Fruit fly (Drosophila melanogaster): ENCODE data around the gene CG3808.

The CG3808 gene

dm6 chr3L:19019308-19019749, 18.9 kb upstream of the CG3808 start (continued):
- TF ChIP-seq dpn (GFP tag; optimal IDR thresholded peaks at IDR 0.05) (no peak), CHES-1-like (GFP tag; optimal IDR thresholded peaks at IDR 0.05) (no peak), CG6689 (GFP tag; IDR thresholded peaks at IDR 0.05) (no peak), CG11093 (GFP tag; IDR thresholded peaks at IDR 0.05) (no peak), grn (GFP tag; optimal IDR thresholded peaks at IDR 0.05) (peak; percentile 10), schlank (tag; optimal IDR thresholded peaks at IDR 0.05) (no peak), Med (GFP tag) (peak; percentile 62), croc (GFP tag; conservative IDR thresholded peaks at IDR 0.05) (no peak), D (optimal IDR thresholded peaks at IDR 0.05) (no peak), D (GFP tag; optimal IDR thresholded peaks at IDR 0.05) (no peak), twi (tag; optimal IDR thresholded peaks at IDR 0.05) (no peak), CG11456 (GFP tag; IDR thresholded peaks at IDR 0.05) (0 out of 3 replicates have a peak, but pooled peaks have one; percentile 52), pb (GFP tag; optimal IDR thresholded peaks at IDR 0.05) (no peak), Dek (tag; optimal IDR thresholded peaks at IDR 0.05) (no peak), Camta (GFP tag; optimal IDR thresholded peaks at IDR 0.05) (no peak), mirr (GFP tag; optimal IDR thresholded peaks at IDR 0.05) (peak; percentile 52), CG14710 (tag; optimal IDR thresholded peaks at IDR 0.05) (no peak), Elba2 (GFP tag; optimal IDR thresholded peaks at IDR 0.05) (no peak), gcm2 (GFP tag; optimal IDR thresholded peaks at IDR 0.05) (no peak), Doc2 (GFP tag; IDR thresholded peaks at IDR 0.05) (no peak), aop (GFP tag; IDR thresholded peaks at IDR 0.05) (no peak), dati (GFP tag; IDR thresholded peaks at IDR 0.05) (no peak), CG14667 (GFP tag; IDR thresholded peaks at IDR 0.05) (no peak), dan (GFP tag; IDR thresholded peaks at IDR 0.05) (no peak), CG16815 (GFP tag; optimal IDR thresholded peaks at IDR 0.05) (no peak), crp (GFP tag; optimal IDR thresholded peaks at IDR 0.05) (no peak), CG7271 (tag; optimal IDR thresholded peaks at IDR 0.05) (no peak), ro (GFP tag; IDR thresholded peaks at IDR 0.05) (no peak), sr (GFP tag; IDR thresholded peaks at IDR 0.05) (0 out of 3 replicates have a peak, but pooled peaks have one; percentile 28), sens-2 (GFP tag; IDR thresholded peaks at IDR 0.05) (no peak), Doc3 (GFP tag; IDR thresholded peaks at IDR 0.05; ENCODE audit: partially characterized antibody) (no peak), Hr51 (GFP tag; optimal IDR thresholded peaks at IDR 0.05) (no peak), wdn (GFP tag; IDR thresholded peaks at IDR 0.05) (no peak), Xbp1 (GFP tag; optimal IDR thresholded peaks at IDR 0.05) (no peak), CG17328 (GFP tag; IDR thresholded peaks at IDR 0.05) (no peak), sc (optimal IDR thresholded peaks at IDR 0.05) (no peak), sc (GFP tag; optimal IDR thresholded peaks at IDR 0.05) (no peak), CG15514 (GFP tag; optimal IDR thresholded peaks at IDR 0.05) (no peak), CG11695 (GFP tag; IDR thresholded peaks at IDR 0.05) (no peak), CG8944 (GFP tag; optimal IDR thresholded peaks at IDR 0.05) (no peak), pita (GFP tag; optimal IDR thresholded peaks at IDR 0.05) (no peak), abd-A (tag; optimal IDR thresholded peaks at IDR 0.05) (peak; percentile 94), inv (GFP tag; IDR thresholded peaks at IDR 0.05; ENCODE audit: partially characterized antibody) (no peak), CG17568 (GFP tag; optimal IDR thresholded peaks at IDR 0.05) (no peak), HLHmδ (GFP tag; optimal IDR thresholded peaks at IDR 0.05) (no peak), row (GFP tag; IDR thresholded peaks at IDR 0.05) (no peak), pum (GFP tag; optimal IDR thresholded peaks at IDR 0.05) (no peak), Dbx (GFP tag; IDR thresholded peaks at IDR 0.05) (0 out of 3 replicates have a peak, but pooled peaks have one; percentile 25), br (optimal IDR thresholded peaks at IDR 0.05) (no peak), GATAe (GFP tag; conservative IDR thresholded peaks at IDR 0.05) (no peak), so (GFP tag; IDR thresholded peaks at IDR 0.05) (peak; percentile 14; the same call in 1 of the 3 replicates), Oaz (GFP tag; IDR thresholded peaks at IDR 0.05) (no peak), nerfin-1 (tag; optimal IDR thresholded peaks at IDR 0.05) (no peak)
